Fruit fly (Drosophila melanogaster) whole organism, prepupa: Measurements from ENCODE around the gene CG42305.

Experiments
- Blimp-1 ChIP-seq: fragments of 200-800 bp; sonication (Bioruptor generic); optimal IDR thresholded peaks from 3 replicates; lab custom pipeline; 2017; ENCODE audit warnings: missing biosample characterization, missing genetic modification characterization, mild to moderate bottlenecking, moderate library complexity, missing genetic modification reagents
- CG10631 ChIP-seq: fragments of 200-800 bp; sonication (Bioruptor generic); optimal IDR thresholded peaks from 2 replicates; lab custom pipeline; 2016; ENCODE audit warnings: missing biosample characterization, missing genetic modification characterization
- CG11762 ChIP-seq: fragments of 200-800 bp; sonication (Bioruptor generic); optimal IDR thresholded peaks from 3 replicates; lab custom pipeline; 2016; ENCODE audit warnings: missing biosample characterization, missing genetic modification characterization; ENCODE audit not compliant: insufficient read depth
- CG11902 ChIP-seq: fragments of 200-800 bp; sonication (Bioruptor generic); optimal IDR thresholded peaks from 3 replicates; lab custom pipeline; 2016; ENCODE audit warnings: missing biosample characterization, missing genetic modification characterization
- CG15336 ChIP-seq: fragments of 200-800 bp; sonication (Bioruptor generic); IDR thresholded peaks from 2 replicates; pipeline ENCODE4 v1.3.6; 2022; ENCODE audit warnings: missing biosample characterization, missing genetic modification characterization
- CG1621 ChIP-seq: fragments of 200-800 bp; sonication (Bioruptor generic); optimal IDR thresholded peaks from 3 replicates; lab custom pipeline; 2018; ENCODE audit warnings: missing biosample characterization, mild to moderate bottlenecking, missing genetic modification characterization
- CG3032 ChIP-seq: fragments of 200-800 bp; optimal IDR thresholded peaks from 2 replicates; lab custom pipeline; 2019; ENCODE audit warnings: missing biosample characterization, mild to moderate bottlenecking, missing genetic modification characterization, moderate library complexity
- CG31627 ChIP-seq: fragments of 200-800 bp; sonication (Bioruptor generic); optimal IDR thresholded peaks from 3 replicates; lab custom pipeline; 2016; ENCODE audit warnings: missing biosample characterization, missing genetic modification characterization
- CG32006 ChIP-seq: fragments of 200-800 bp; sonication (Bioruptor generic); optimal IDR thresholded peaks from 3 replicates; lab custom pipeline; 2017; ENCODE audit warnings: missing biosample characterization, mild to moderate bottlenecking, missing genetic modification characterization
- CG34406 ChIP-seq: fragments of 200-800 bp; sonication (Bioruptor generic); optimal IDR thresholded peaks from 3 replicates; lab custom pipeline; 2016; ENCODE audit warnings: missing biosample characterization, missing genetic modification characterization
- CG3919 ChIP-seq: fragments of 200-800 bp; sonication (Bioruptor generic); optimal IDR thresholded peaks from 3 replicates; lab custom pipeline; 2016; ENCODE audit warnings: missing biosample characterization, missing genetic modification characterization
- CG4318 ChIP-seq: fragments of 200-800 bp; sonication (Bioruptor generic); optimal IDR thresholded peaks from 3 replicates; lab custom pipeline; 2017; ENCODE audit warnings: missing biosample characterization, mild to moderate bottlenecking, missing genetic modification characterization
- CG6163 ChIP-seq: fragments of 200-800 bp; sonication (Bioruptor generic); IDR thresholded peaks from 3 replicates; pipeline ENCODE4 v1.3.6; 2022; ENCODE audit warnings: missing biosample characterization, missing genetic modification characterization
- CG6276 ChIP-seq: fragments of 200-800 bp; sonication (Bioruptor generic); optimal IDR thresholded peaks from 2 replicates; lab custom pipeline; 2017; ENCODE audit warnings: missing biosample characterization, mild to moderate bottlenecking, missing genetic modification characterization
- CG6792 ChIP-seq: fragments of 200-800 bp; sonication (Bioruptor generic); optimal IDR thresholded peaks from 3 replicates; lab custom pipeline; 2016; ENCODE audit warnings: missing biosample characterization, missing genetic modification characterization
- CG6808 ChIP-seq: fragments of 200-800 bp; sonication (Bioruptor generic); optimal IDR thresholded peaks from 3 replicates; lab custom pipeline; 2017; ENCODE audit warnings: missing biosample characterization, missing genetic modification characterization, mild to moderate bottlenecking, moderate library complexity, missing genetic modification reagents
- CG7368 ChIP-seq: fragments of 200-800 bp; sonication (Bioruptor generic); optimal IDR thresholded peaks from 3 replicates; lab custom pipeline; 2016; ENCODE audit warnings: missing biosample characterization, missing genetic modification characterization
- CG8119 ChIP-seq: fragments of 200-800 bp; sonication (Bioruptor generic); IDR thresholded peaks from 3 replicates; pipeline ENCODE4 v1.3.6; 2022; ENCODE audit warnings: missing biosample characterization, missing genetic modification characterization
- CG8319 ChIP-seq: fragments of 200-800 bp; sonication (Bioruptor generic); optimal IDR thresholded peaks from 3 replicates; lab custom pipeline; 2016; ENCODE audit warnings: missing biosample characterization, missing genetic modification characterization
- CG8632 ChIP-seq: fragments of 200-800 bp; sonication (Bioruptor generic); optimal IDR thresholded peaks from 3 replicates; lab custom pipeline; 2016; ENCODE audit warnings: missing biosample characterization, missing genetic modification characterization
- CG9139 ChIP-seq: fragments of 200-800 bp; sonication (Bioruptor generic); optimal IDR thresholded peaks from 3 replicates; lab custom pipeline; 2017; ENCODE audit warnings: missing biosample characterization, mild to moderate bottlenecking, missing genetic modification characterization
- Eip75B ChIP-seq: fragments of 200-800 bp; sonication (Bioruptor generic); optimal IDR thresholded peaks from 3 replicates; lab custom pipeline; 2016; ENCODE audit warnings: missing biosample characterization, missing genetic modification characterization
- Eip78C ChIP-seq: fragments of 200-800 bp; sonication (Bioruptor generic); peaks from one replicate; lab custom pipeline; 2016; ENCODE audit warnings: missing biosample characterization, missing genetic modification characterization
- Eip93F ChIP-seq: fragments of 200-800 bp; sonication (Bioruptor generic); optimal IDR thresholded peaks from 2 replicates; lab custom pipeline; 2016; ENCODE audit warnings: missing biosample characterization, mild to moderate bottlenecking, missing genetic modification characterization
- Ets21C ChIP-seq: fragments of 200-800 bp; sonication (Bioruptor generic); optimal IDR thresholded peaks from 3 replicates; lab custom pipeline; 2016; ENCODE audit warnings: missing biosample characterization, missing genetic modification characterization
- Ets96B ChIP-seq: fragments of 200-800 bp; optimal IDR thresholded peaks from 2 replicates; lab custom pipeline; 2019; ENCODE audit warnings: missing biosample characterization, mild to moderate bottlenecking, missing genetic modification characterization, moderate library complexity
- Hr38 ChIP-seq: sonication (Bioruptor generic); optimal IDR thresholded peaks from 2 replicates; lab custom pipeline; 2016; ENCODE audit warnings: missing biosample characterization, missing genetic modification characterization
- Hr39 ChIP-seq: fragments of 200-800 bp; sonication (Bioruptor generic); optimal IDR thresholded peaks from 2 replicates; lab custom pipeline; 2016; ENCODE audit warnings: missing biosample characterization, missing genetic modification characterization
- Hr4 ChIP-seq: fragments of 200-800 bp; sonication (Bioruptor generic); optimal IDR thresholded peaks from 3 replicates; lab custom pipeline; 2016; ENCODE audit warnings: missing biosample characterization, missing genetic modification characterization
- Met ChIP-seq: fragments of 200-800 bp; sonication (Bioruptor generic); optimal IDR thresholded peaks from 3 replicates; lab custom pipeline; 2016; ENCODE audit warnings: missing biosample characterization, missing genetic modification characterization
- OdsH ChIP-seq: fragments of 200-800 bp; sonication (Bioruptor generic); optimal IDR thresholded peaks from 3 replicates; lab custom pipeline; 2016; ENCODE audit warnings: missing biosample characterization, missing genetic modification characterization
- Smox ChIP-seq: fragments of 200-800 bp; sonication (Bioruptor generic); optimal IDR thresholded peaks from 3 replicates; lab custom pipeline; 2016; ENCODE audit warnings: missing biosample characterization, missing genetic modification characterization
- Sox102F ChIP-seq: fragments of 200-800 bp; sonication (Bioruptor generic); optimal IDR thresholded peaks from 2 replicates; lab custom pipeline; 2016; ENCODE audit warnings: missing biosample characterization, mild to moderate bottlenecking, missing genetic modification characterization
- Sox14 ChIP-seq: fragments of 200-800 bp; sonication (Bioruptor generic); optimal IDR thresholded peaks from 3 replicates; lab custom pipeline; 2016; ENCODE audit warnings: missing biosample characterization, missing genetic modification characterization
- Sox15 ChIP-seq: fragments of 200-800 bp; sonication (Bioruptor generic); optimal IDR thresholded peaks from 3 replicates; lab custom pipeline; 2016; ENCODE audit warnings: missing biosample characterization, missing genetic modification characterization
- achi ChIP-seq: fragments of 200-800 bp; sonication (Bioruptor generic); optimal IDR thresholded peaks from 3 replicates; lab custom pipeline; 2016; ENCODE audit warnings: missing biosample characterization, missing genetic modification characterization
- acj6 ChIP-seq: fragments of 200-800 bp; sonication (Bioruptor generic); optimal IDR thresholded peaks from 3 replicates; lab custom pipeline; 2016; ENCODE audit warnings: missing biosample characterization, missing genetic modification characterization
- cyc ChIP-seq: fragments of 200-800 bp; sonication (Bioruptor generic); optimal IDR thresholded peaks from 3 replicates; lab custom pipeline; 2016; ENCODE audit warnings: missing biosample characterization, missing genetic modification characterization
- dac ChIP-seq: fragments of 200-800 bp; sonication (Bioruptor generic); optimal IDR thresholded peaks from 2 replicates; lab custom pipeline; 2017; ENCODE audit warnings: missing biosample characterization, mild to moderate bottlenecking, missing genetic modification characterization
- dsx ChIP-seq: fragments of 200-800 bp; optimal IDR thresholded peaks from 3 replicates; lab custom pipeline; 2019; ENCODE audit warnings: missing biosample characterization, mild to moderate bottlenecking, missing genetic modification characterization, moderate library complexity; ENCODE audit not compliant: poor library complexity, severe bottlenecking
- eg ChIP-seq: fragments of 200-800 bp; sonication (Bioruptor generic); IDR thresholded peaks from 3 replicates; pipeline ENCODE4 v1.3.6; 2022; ENCODE audit warnings: missing biosample characterization, missing genetic modification characterization
- esn ChIP-seq: fragments of 200-800 bp; sonication (Bioruptor generic); optimal IDR thresholded peaks from 2 replicates; lab custom pipeline; 2016; ENCODE audit warnings: missing biosample characterization, mild to moderate bottlenecking, missing genetic modification characterization, moderate library complexity
- fd59A ChIP-seq: fragments of 200-800 bp; sonication (Bioruptor generic); optimal IDR thresholded peaks from 2 replicates; lab custom pipeline; 2017; ENCODE audit warnings: missing biosample characterization, mild to moderate bottlenecking, missing genetic modification characterization, missing genetic modification reagents
- fd85E ChIP-seq: fragments of 200-800 bp; sonication (Bioruptor generic); optimal IDR thresholded peaks from 3 replicates; lab custom pipeline; 2016; ENCODE audit warnings: missing biosample characterization, missing genetic modification characterization
- fkh ChIP-seq: fragments of 200-800 bp; sonication (Bioruptor generic); optimal IDR thresholded peaks from 3 replicates; lab custom pipeline; 2017; ENCODE audit warnings: missing biosample characterization, mild to moderate bottlenecking, missing genetic modification characterization, moderate library complexity
- lz ChIP-seq: fragments of 200-800 bp; sonication (Bioruptor generic); optimal IDR thresholded peaks from 3 replicates; lab custom pipeline; 2016; ENCODE audit warnings: missing biosample characterization, missing genetic modification characterization
- net ChIP-seq: fragments of 200-800 bp; sonication (Bioruptor generic); optimal IDR thresholded peaks from 3 replicates; lab custom pipeline; 2016; ENCODE audit warnings: missing biosample characterization, missing genetic modification characterization
- pdm3 ChIP-seq: fragments of 200-800 bp; sonication (Bioruptor generic); optimal IDR thresholded peaks from 3 replicates; lab custom pipeline; 2016; ENCODE audit warnings: missing biosample characterization, missing genetic modification characterization
- spab ChIP-seq: fragments of 200-800 bp; sonication (Bioruptor generic); optimal IDR thresholded peaks from 2 replicates; lab custom pipeline; 2017; ENCODE audit warnings: missing biosample characterization, mild to moderate bottlenecking, missing genetic modification characterization, missing genetic modification reagents
- ss ChIP-seq, 2 experiments: fragments of 200-800 bp; sonication (Bioruptor generic); optimal IDR thresholded peaks; 2 replicates in 1 of 2; 3 replicates in 1 of 2; lab custom pipeline; 2017 to 2018; ENCODE audit warnings: mild to moderate bottlenecking in 2 of 2, missing biosample characterization in 2 of 2, missing genetic modification characterization in 2 of 2, moderate library complexity in 1 of 2
- svp ChIP-seq: fragments of 200-800 bp; sonication (Bioruptor generic); peaks from one replicate; lab custom pipeline; 2016; ENCODE audit warnings: missing biosample characterization, missing genetic modification characterization
- topi ChIP-seq: fragments of 200-800 bp; sonication (Bioruptor generic); optimal IDR thresholded peaks from 3 replicates; lab custom pipeline; 2016; ENCODE audit warnings: missing biosample characterization, missing genetic modification characterization
- vri ChIP-seq: fragments of 200-800 bp; sonication (Bioruptor generic); optimal IDR thresholded peaks from 3 replicates; lab custom pipeline; 2016; ENCODE audit warnings: missing biosample characterization, mild to moderate bottlenecking, missing genetic modification characterization

Gene CG42305

DNA sequence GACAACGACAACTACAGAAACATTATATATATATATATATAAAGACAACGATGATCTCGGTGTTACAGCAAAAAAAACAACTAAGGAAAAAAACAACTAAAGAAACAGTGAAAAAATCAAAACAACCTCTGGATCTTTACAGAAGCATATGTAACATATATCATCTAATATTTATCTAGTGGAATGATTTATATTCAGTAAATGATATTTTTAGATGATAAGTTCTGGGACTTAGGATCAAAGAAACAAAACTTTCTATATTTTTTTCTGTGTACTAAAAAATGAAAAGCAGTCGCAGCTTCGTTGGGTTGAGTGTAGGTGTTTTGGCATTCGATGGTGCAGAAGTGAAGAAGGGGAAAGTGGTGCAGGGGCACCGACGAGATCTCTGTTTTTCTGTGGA lies 45.3 kb upstream of the CG42305 start:
- TF ChIP-seq Ets21C (GFP tag; lab: Kevin White, UChicago), result no peak
- peak; percentile 64 for TF ChIP-seq CG8119 (GFP tag; lab: Robert Waterston, UW)
- no peak for TF ChIP-seq CG11902
- TF ChIP-seq fd59A, result no peak
- no peak for TF ChIP-seq ss (GFP tag; optimal IDR thresholded peaks at IDR 0.05; lab: Kevin White, UChicago)
- no peak for TF ChIP-seq fkh
- peak; percentile 75 for TF ChIP-seq CG15336 (GFP tag; lab: Robert Waterston, UW)
- no peak for TF ChIP-seq pdm3 (GFP tag; lab: Kevin White, UChicago)
- no peak for TF ChIP-seq topi (GFP tag; lab: Kevin White, UChicago)
- TF ChIP-seq CG6276, result peak; percentile 26
- TF ChIP-seq Sox15, result no peak
- TF ChIP-seq dac (GFP tag; lab: Kevin White, UChicago), result no peak
- no peak for TF ChIP-seq Sox102F (GFP tag; lab: Kevin White, UChicago)
- TF ChIP-seq CG34406 (GFP tag; lab: Kevin White, UChicago), result no peak
- TF ChIP-seq CG9139 (GFP tag; lab: Kevin White, UChicago), result peak; percentile 14
- TF ChIP-seq cyc (GFP tag; lab: Kevin White, UChicago), result no peak
- peak; percentile 41; the same call in 1 of the 3 replicates for TF ChIP-seq CG6163
- no peak for TF ChIP-seq Sox14 (GFP tag; lab: Kevin White, UChicago)
- TF ChIP-seq Hr38 (GFP tag; lab: Kevin White, UChicago), result no peak
- TF ChIP-seq OdsH (GFP tag; lab: Kevin White, UChicago), result peak; percentile 17
- TF ChIP-seq acj6 (GFP tag; lab: Kevin White, UChicago), result no peak
- TF ChIP-seq achi, result peak; percentile 43
- TF ChIP-seq Hr4 (GFP tag; lab: Kevin White, UChicago), result peak; percentile 57
- no peak for TF ChIP-seq net (GFP tag; lab: Kevin White, UChicago)
- TF ChIP-seq CG32006 (GFP tag; lab: Kevin White, UChicago), result peak; percentile 61
- TF ChIP-seq CG6792, result no peak
- no peak for TF ChIP-seq CG8632 (GFP tag; lab: Kevin White, UChicago)
- TF ChIP-seq CG3919 (GFP tag; lab: Kevin White, UChicago), result peak; percentile 27
- TF ChIP-seq fd85E (GFP tag; lab: Kevin White, UChicago), result no peak
- no peak for TF ChIP-seq CG11762
- peak; percentile 7 for TF ChIP-seq Eip75B (GFP tag; lab: Kevin White, UChicago)
- no peak for TF ChIP-seq CG1621 (tag; lab: Kevin White, UChicago)
- no peak for TF ChIP-seq vri
- peak; percentile 27 for TF ChIP-seq CG10631 (GFP tag; lab: Kevin White, UChicago)
- TF ChIP-seq Smox (GFP tag; lab: Kevin White, UChicago), result no peak
- no peak for TF ChIP-seq lz (GFP tag; lab: Kevin White, UChicago)
- no peak for TF ChIP-seq Blimp-1 (GFP tag; lab: Kevin White, UChicago)
- no peak for TF ChIP-seq CG31627 (GFP tag; lab: Kevin White, UChicago)
- TF ChIP-seq svp (GFP tag; lab: Kevin White, UChicago), result no peak
- TF ChIP-seq Met (GFP tag; lab: Kevin White, UChicago), result no peak
- no peak for TF ChIP-seq CG8319
- TF ChIP-seq CG6808, result no peak
- TF ChIP-seq Eip93F (GFP tag; lab: Kevin White, UChicago), result no peak
- no peak for TF ChIP-seq spab
- no peak for TF ChIP-seq esn
- TF ChIP-seq eg, result peak; percentile 58; the same call in 1 of the 3 replicates
- TF ChIP-seq CG4318 (GFP tag; lab: Kevin White, UChicago), result peak; percentile 25
- TF ChIP-seq dsx (GFP tag; lab: Kevin White, UChicago), result peak; percentile 40
- peak; percentile 35 for TF ChIP-seq CG3032 (tag; lab: Kevin White, UChicago)
- TF ChIP-seq Hr39 (GFP tag; lab: Kevin White, UChicago), result no peak
- TF ChIP-seq Ets96B, result peak; percentile 47
- no peak for TF ChIP-seq CG7368
- peak; percentile 78 for TF ChIP-seq Eip78C (GFP tag; lab: Kevin White, UChicago)
